Fruit fly (Drosophila melanogaster) whole organism, adult: ENCODE data around the gene pnt.

ENCODE experiments used
- CG1620 ChIP-seq: fragments of 200-800 bp; sonication (Bioruptor generic); optimal IDR thresholded peaks from 2 replicates; lab custom pipeline; 2016; ENCODE audit warnings: missing biosample characterization, missing genetic modification characterization
- CG7101 ChIP-seq: fragments of 200-800 bp; sonication (Bioruptor generic); optimal IDR thresholded peaks from 2 replicates; lab custom pipeline; 2018; ENCODE audit warnings: missing biosample characterization, mild to moderate bottlenecking, missing genetic modification characterization, moderate library complexity
- Hr96 ChIP-seq: fragments of 200-800 bp; sonication (Bioruptor generic); optimal IDR thresholded peaks from 2 replicates; lab custom pipeline; 2016; ENCODE audit warnings: missing biosample characterization, missing genetic modification characterization
- cic ChIP-seq: fragments of 200-800 bp; sonication (Bioruptor generic); optimal IDR thresholded peaks from 2 replicates; lab custom pipeline; 2017; ENCODE audit warnings: missing biosample characterization, mild to moderate bottlenecking, missing genetic modification characterization, moderate library complexity
- cnc ChIP-seq, 2 experiments: fragments of >200 bp; optimal IDR thresholded peaks; 2 replicates each; lab custom pipeline; 2017
- kay ChIP-seq: fragments of 200-800 bp; sonication (Bioruptor generic); peaks from one replicate; lab custom pipeline; 2016; ENCODE audit warnings: missing biosample characterization, missing genetic modification characterization, borderline replicate concordance

DNA sequence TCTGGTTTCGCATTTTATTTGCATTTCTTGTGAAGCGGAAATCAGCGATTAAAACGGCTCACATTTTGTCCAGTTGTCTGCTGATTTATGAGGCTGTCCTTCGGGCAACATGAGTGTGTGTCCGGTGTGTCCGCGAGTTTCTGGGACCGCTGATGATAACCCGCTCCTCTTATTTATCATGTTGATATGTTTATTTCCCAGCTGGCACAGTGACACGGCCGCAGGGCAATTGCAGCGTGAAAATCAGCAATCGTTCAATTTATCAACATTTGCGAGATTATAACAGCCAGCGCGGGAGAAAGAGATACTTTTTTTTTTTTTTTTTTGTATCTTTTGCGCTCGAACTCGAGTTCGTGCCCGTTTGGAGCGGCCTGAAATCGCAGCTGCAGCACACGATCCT is 14.4 kb upstream of the pnt start:
- TF ChIP-seq cnc (optimal IDR thresholded peaks at IDR 0.05; lab: Kevin White, UChicago) (no peak), CG1620 (no peak), cic (no peak), Hr96 (GFP tag; lab: Kevin White, UChicago) (no peak), CG7101 (no peak), kay (GFP tag; lab: Kevin White, UChicago) (no peak)
